Fruit fly (Drosophila melanogaster): ENCODE results near the gene CG10597.

The CG10597 gene

DNA sequence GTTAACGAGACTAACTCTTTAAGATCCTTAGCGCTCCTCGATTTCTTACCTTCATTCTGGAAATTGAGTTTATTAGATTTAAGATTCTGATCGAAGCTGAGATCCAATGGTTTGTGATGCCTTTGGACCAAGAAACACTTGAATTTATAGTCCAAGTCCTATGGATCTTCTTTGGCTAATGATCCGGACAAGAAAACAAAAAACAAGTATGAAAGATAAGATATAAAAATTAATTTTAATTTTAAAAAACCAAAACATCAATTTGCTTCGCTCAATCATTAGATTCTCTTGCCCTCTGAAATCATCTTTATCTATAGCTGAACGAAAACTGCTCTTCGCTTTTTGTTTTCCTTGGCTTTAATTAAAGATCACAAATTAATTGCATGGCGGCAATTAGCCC lies at the start of gene CG10597:
Gene CG10597, minus strand, starts transcription at position 101 of the 400 bp plus-strand sequence.
- TF ChIP-seq Hr83 (GFP tag; optimal IDR thresholded peaks at IDR 0.05; ENCODE audit: poor library complexity, severe bottlenecking) (no peak), jim (GFP tag; optimal IDR thresholded peaks at IDR 0.05) (no peak), usp (GFP tag; optimal IDR thresholded peaks at IDR 0.05) (no peak), Sp1 (GFP tag; optimal IDR thresholded peaks at IDR 0.05) (no peak), Jra (GFP tag; optimal IDR thresholded peaks at IDR 0.05) (no peak), psq (GFP tag; optimal IDR thresholded peaks at IDR 0.05) (no peak), sage (GFP tag; optimal IDR thresholded peaks at IDR 0.05) (no peak), h (GFP tag; optimal IDR thresholded peaks at IDR 0.05) (no peak), woc (GFP tag; optimal IDR thresholded peaks at IDR 0.05) (no peak), HLH106 (tag; optimal IDR thresholded peaks at IDR 0.05) (no peak), foxo (GFP tag; optimal IDR thresholded peaks at IDR 0.05) (no peak), Myc (optimal IDR thresholded peaks at IDR 0.05) (no peak), br (GFP tag; optimal IDR thresholded peaks at IDR 0.05) (no peak), dl (GFP tag; optimal IDR thresholded peaks at IDR 0.05; ENCODE audit: insufficient read depth in 1 of 2, partially characterized antibody in 2 of 2) (no peak)

DNA sequence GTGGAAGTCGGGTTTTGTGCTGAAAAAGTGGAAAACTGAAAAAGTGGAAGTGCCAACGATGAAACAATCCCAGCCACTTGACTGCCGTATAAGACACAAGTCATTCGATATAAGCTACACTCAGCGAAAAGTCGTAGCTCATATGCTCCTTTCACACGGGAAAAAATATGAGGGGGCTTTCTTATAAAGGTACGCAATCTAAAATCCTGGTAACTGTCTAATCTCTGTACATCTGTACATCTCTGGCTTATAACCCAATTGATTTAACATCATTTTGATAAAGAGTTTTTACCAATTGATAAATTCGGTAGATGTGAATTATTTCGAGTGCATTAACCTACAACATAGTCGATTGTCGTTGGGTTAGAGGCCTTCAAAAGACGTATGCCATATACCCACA lies 44.0 kb upstream of the CG10597 start:
- TF ChIP-seq Hnf4 (GFP tag; optimal IDR thresholded peaks at IDR 0.05) (no peak), CG9705 (GFP tag; optimal IDR thresholded peaks at IDR 0.05) (no peak), OdsH (GFP tag; optimal IDR thresholded peaks at IDR 0.05) (no peak), usp (GFP tag; optimal IDR thresholded peaks at IDR 0.05) (no peak), Hr83 (GFP tag; optimal IDR thresholded peaks at IDR 0.05; ENCODE audit: poor library complexity, severe bottlenecking) (no peak), foxo (GFP tag; optimal IDR thresholded peaks at IDR 0.05) (no peak), dsf (GFP tag; optimal IDR thresholded peaks at IDR 0.05; ENCODE audit: borderline replicate concordance) (no peak), pan (optimal IDR thresholded peaks at IDR 0.05) (no peak), tai (GFP tag; optimal IDR thresholded peaks at IDR 0.05) (no peak), Dif (GFP tag; optimal IDR thresholded peaks at IDR 0.05; ENCODE audit: partially characterized antibody) (no peak), Dfd (GFP tag; optimal IDR thresholded peaks at IDR 0.05) (no peak), N (GFP tag; optimal IDR thresholded peaks at IDR 0.05) (no peak), jim (GFP tag; optimal IDR thresholded peaks at IDR 0.05) (no peak), woc (GFP tag; optimal IDR thresholded peaks at IDR 0.05) (no peak), br (GFP tag; optimal IDR thresholded peaks at IDR 0.05) (no peak), sv (GFP tag; optimal IDR thresholded peaks at IDR 0.05) (no peak), lola (GFP tag; optimal IDR thresholded peaks at IDR 0.05) (no peak), Jra (GFP tag; optimal IDR thresholded peaks at IDR 0.05) (no peak)

DNA sequence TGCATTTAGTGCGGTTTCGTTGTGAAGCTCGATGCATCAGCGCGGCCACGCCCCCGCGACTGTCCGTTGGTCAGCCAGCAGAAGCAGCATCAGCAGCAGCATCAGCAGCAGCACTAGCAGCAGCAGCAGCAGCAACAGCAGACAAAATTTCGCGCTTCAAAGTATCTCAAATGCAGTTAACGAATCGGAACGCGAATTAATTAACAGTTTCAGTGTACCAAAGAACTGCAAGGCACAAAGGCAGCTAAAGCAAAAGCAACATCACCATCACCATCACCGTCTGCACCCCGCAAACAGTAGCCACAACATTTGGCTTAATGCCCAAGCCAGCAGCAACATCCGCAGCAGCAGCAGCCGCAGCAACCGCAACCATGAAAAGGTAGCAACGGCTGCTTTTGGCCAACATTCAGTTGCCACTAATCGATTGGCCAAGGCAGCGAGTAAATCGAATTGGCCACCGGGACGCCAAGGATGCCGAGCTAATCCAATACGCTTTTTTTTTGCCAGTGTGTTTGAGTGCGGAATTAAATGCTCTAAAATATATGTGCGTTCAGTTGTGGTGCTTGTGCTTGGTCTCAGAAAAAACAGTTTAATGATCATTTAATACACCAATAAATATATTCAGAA lies 34.7 kb upstream of the CG10597 start:
- TF ChIP-seq Dfd (GFP tag; optimal IDR thresholded peaks at IDR 0.05) (peak; percentile 93), Hnf4 (GFP tag; optimal IDR thresholded peaks at IDR 0.05) (no peak)

DNA sequence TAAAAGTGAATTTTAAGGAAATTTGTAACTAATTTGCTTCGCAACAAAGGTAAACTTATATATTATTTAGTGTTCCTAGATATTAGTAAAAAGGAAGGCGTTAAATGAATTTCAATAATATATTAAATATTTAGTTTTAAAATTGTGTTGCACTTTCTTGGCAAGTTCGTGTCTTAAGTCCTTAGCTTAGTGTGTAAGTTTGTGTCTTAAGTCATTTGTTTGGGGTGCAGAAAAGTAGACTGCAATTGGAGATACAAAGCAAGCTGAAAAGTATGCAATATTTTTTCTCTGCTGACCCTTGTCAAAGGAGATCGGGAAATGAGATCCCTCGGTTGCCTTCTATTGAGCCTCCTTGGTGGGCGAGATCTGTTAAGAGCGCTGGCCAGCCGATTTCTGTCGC lies 31.2 kb upstream of the CG10597 start:
- TF ChIP-seq Vsx2 (GFP tag; optimal IDR thresholded peaks at IDR 0.05; ENCODE audit: partially characterized antibody) (no peak), CrebA (GFP tag; optimal IDR thresholded peaks at IDR 0.05; ENCODE audit: borderline replicate concordance) (no peak), N (GFP tag; optimal IDR thresholded peaks at IDR 0.05) (peak; percentile 45)

DNA sequence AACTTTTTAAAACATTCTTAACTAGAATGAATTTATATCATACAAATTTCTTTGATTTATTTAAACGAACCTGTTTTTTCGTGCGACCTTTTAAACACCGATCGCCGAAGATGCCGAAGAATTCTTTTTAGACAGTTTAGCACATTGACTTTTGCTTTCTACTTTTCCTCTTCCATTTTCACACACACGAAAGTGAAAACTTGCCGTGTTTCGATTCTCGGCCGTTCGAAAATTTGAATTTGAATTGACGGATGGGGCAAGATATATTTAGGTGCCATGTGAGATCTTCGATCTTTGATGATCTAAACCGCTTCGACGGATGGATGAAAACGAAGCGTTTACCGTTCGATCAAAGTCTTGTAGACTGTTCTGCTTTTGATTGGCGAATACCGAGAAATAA lies 24.8 kb upstream of the CG10597 start:
- TF ChIP-seq fru (GFP tag; optimal IDR thresholded peaks at IDR 0.05), result no peak
- TF ChIP-seq tai (GFP tag; optimal IDR thresholded peaks at IDR 0.05), result no peak
- TF ChIP-seq dsf (GFP tag; optimal IDR thresholded peaks at IDR 0.05; ENCODE audit: borderline replicate concordance), result no peak
- TF ChIP-seq Jra (GFP tag; optimal IDR thresholded peaks at IDR 0.05), result no peak
- no peak for TF ChIP-seq Myc (optimal IDR thresholded peaks at IDR 0.05)
- TF ChIP-seq Hr83 (GFP tag; optimal IDR thresholded peaks at IDR 0.05; ENCODE audit: poor library complexity, severe bottlenecking), result no peak
- no peak for TF ChIP-seq CG9705 (GFP tag; optimal IDR thresholded peaks at IDR 0.05)
- no peak for TF ChIP-seq sage (GFP tag; optimal IDR thresholded peaks at IDR 0.05)
- no peak for TF ChIP-seq Hr78 (GFP tag; optimal IDR thresholded peaks at IDR 0.05)
- no peak for TF ChIP-seq psq (GFP tag; optimal IDR thresholded peaks at IDR 0.05)
- TF ChIP-seq woc (GFP tag; optimal IDR thresholded peaks at IDR 0.05), result no peak

DNA sequence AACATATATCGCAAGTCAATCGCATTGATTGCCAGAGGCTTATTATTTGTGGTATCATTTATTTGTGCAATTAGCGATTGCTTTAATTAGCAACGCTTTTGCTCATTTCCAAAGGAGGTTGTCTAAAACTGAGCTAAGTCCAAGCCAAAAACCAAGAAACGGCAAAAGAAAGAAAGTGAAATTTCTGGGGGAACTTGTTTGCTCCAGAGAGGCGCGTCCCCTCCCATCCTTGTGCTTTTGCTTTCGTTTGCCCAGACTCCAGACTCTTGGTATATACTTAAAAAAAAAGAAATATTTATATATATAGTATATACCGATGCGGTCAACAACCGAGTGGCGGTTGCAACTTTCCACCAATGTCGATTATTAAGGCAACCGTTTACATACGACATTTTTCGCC lies 23.2 kb upstream of the CG10597 start:
- no peak for TF ChIP-seq dmrt93B (GFP tag; optimal IDR thresholded peaks at IDR 0.05)
- no peak for TF ChIP-seq ey (GFP tag; optimal IDR thresholded peaks at IDR 0.05)
- no peak for TF ChIP-seq tai (GFP tag; optimal IDR thresholded peaks at IDR 0.05)
- no peak for TF ChIP-seq Jra (GFP tag; optimal IDR thresholded peaks at IDR 0.05)
- no peak for TF ChIP-seq HLH106 (tag; optimal IDR thresholded peaks at IDR 0.05)
- no peak for TF ChIP-seq sv (GFP tag; optimal IDR thresholded peaks at IDR 0.05)
- TF ChIP-seq woc (GFP tag; optimal IDR thresholded peaks at IDR 0.05), result no peak
- no peak for TF ChIP-seq psq (GFP tag; optimal IDR thresholded peaks at IDR 0.05)
- TF ChIP-seq Mio (GFP tag; optimal IDR thresholded peaks at IDR 0.05), result no peak
- TF ChIP-seq Rel (GFP tag; optimal IDR thresholded peaks at IDR 0.05), result no peak
- TF ChIP-seq Rel (tag; optimal IDR thresholded peaks at IDR 0.05), result no peak
- no peak for TF ChIP-seq dsf (GFP tag; optimal IDR thresholded peaks at IDR 0.05; ENCODE audit: borderline replicate concordance)
- no peak for TF ChIP-seq pan (optimal IDR thresholded peaks at IDR 0.05)
- TF ChIP-seq br (GFP tag; optimal IDR thresholded peaks at IDR 0.05), result no peak
